Worm (Caenorhabditis elegans) whole organism, young adult: ENCODE results near the gene F02C12.1.

Experiments
- B0336.3 ChIP-seq: fragments of 200-800 bp; sonication (Bioruptor generic); IDR thresholded peaks from 2 replicates; pipeline ENCODE4 v1.3.6; 2022; ENCODE audit warnings: missing genetic modification characterization, missing compliant biosample characterization
- F22D6.2 ChIP-seq: sonication (generic microtip); optimal IDR thresholded peaks from 2 replicates; lab custom pipeline; 2016; ENCODE audit warnings: mild to moderate bottlenecking, missing genetic modification characterization, missing compliant biosample characterization
- F23B12.7 ChIP-seq: sonication (generic microtip); optimal IDR thresholded peaks from 2 replicates; lab custom pipeline; 2017; ENCODE audit warnings: missing genetic modification characterization, mild to moderate bottlenecking, missing compliant biosample characterization, antibody characterized with exemption, moderate library complexity; ENCODE audit not compliant: insufficient read depth
- F33H1.4 ChIP-seq: fragments of 200-800 bp; sonication (Bioruptor generic); IDR thresholded peaks from 2 replicates; pipeline ENCODE4 v1.3.6; 2022; ENCODE audit warnings: missing genetic modification reagents, missing genetic modification characterization, missing compliant biosample characterization
- F37B4.10 ChIP-seq: fragments of 200-800 bp; sonication (Bioruptor generic); IDR thresholded peaks from 2 replicates; pipeline ENCODE4 v1.3.6; 2022; ENCODE audit warnings: missing genetic modification characterization, missing compliant biosample characterization
- F39B2.1 ChIP-seq: fragments of 200-800 bp; sonication (Bioruptor generic); IDR thresholded peaks from 2 replicates; pipeline ENCODE4 v1.3.6; 2022; ENCODE audit warnings: missing genetic modification reagents, missing genetic modification characterization, missing compliant biosample characterization
- F49E8.2 ChIP-seq: sonication (generic microtip); optimal IDR thresholded peaks from 3 replicates; lab custom pipeline; 2017; ENCODE audit warnings: missing genetic modification characterization, mild to moderate bottlenecking, missing compliant biosample characterization, antibody characterized with exemption, moderate library complexity; ENCODE audit not compliant: insufficient read depth
- F52B5.7 ChIP-seq: sonication (generic microtip); optimal IDR thresholded peaks from 2 replicates; lab custom pipeline; 2016; ENCODE audit warnings: mild to moderate bottlenecking, missing genetic modification characterization, missing compliant biosample characterization
- F55B11.4 ChIP-seq: sonication (generic microtip); optimal IDR thresholded peaks from 2 replicates; lab custom pipeline; 2016; ENCODE audit warnings: missing compliant biosample characterization, missing genetic modification characterization, borderline replicate concordance; ENCODE audit not compliant: insufficient read depth
- F57C9.4 ChIP-seq: sonication (generic microtip); optimal IDR thresholded peaks from 2 replicates; lab custom pipeline; 2017; ENCODE audit warnings: mild to moderate bottlenecking, missing genetic modification characterization, missing compliant biosample characterization
- Y53F4B.3 ChIP-seq: fragments of 200-800 bp; sonication (Bioruptor generic); IDR thresholded peaks from 2 replicates; pipeline ENCODE4 v1.3.6; 2022; ENCODE audit warnings: missing genetic modification reagents, missing genetic modification characterization, missing compliant biosample characterization
- Y95B8A.8 ChIP-seq: fragments of 200-800 bp; sonication (Bioruptor generic); IDR thresholded peaks from 2 replicates; pipeline ENCODE4 v1.3.6; 2022; ENCODE audit warnings: missing genetic modification reagents, missing genetic modification characterization, missing compliant biosample characterization
- aptf-2 ChIP-seq: fragments of 200-800 bp; sonication (Bioruptor generic); conservative IDR thresholded peaks from 2 replicates; pipeline ENCODE4 v1.3.6; 2022; ENCODE audit warnings: missing genetic modification reagents, missing genetic modification characterization, missing compliant biosample characterization
- atf-7 ChIP-seq: sonication (generic microtip); optimal IDR thresholded peaks from 2 replicates; lab custom pipeline; 2017; ENCODE audit warnings: mild to moderate bottlenecking, missing genetic modification characterization, missing compliant biosample characterization
- attf-5 ChIP-seq: fragments of 200-800 bp; sonication (Bioruptor generic); optimal IDR thresholded peaks from 2 replicates; lab custom pipeline; 2018; ENCODE audit warnings: mild to moderate bottlenecking, missing genetic modification characterization, missing compliant biosample characterization
- attf-6 ChIP-seq: fragments of 200-800 bp; sonication (Bioruptor generic); IDR thresholded peaks from 2 replicates; pipeline ENCODE4 v1.3.6; 2022; ENCODE audit warnings: missing genetic modification reagents, missing genetic modification characterization, missing compliant biosample characterization
- cebp-1 ChIP-seq, 2 experiments: fragments of 200-800 bp in 1 of 2; sonication (Bioruptor generic) in 1 of 2; sonication (generic microtip) in 1 of 2; IDR thresholded peaks in 1 of 2; optimal IDR thresholded peaks in 1 of 2; 2 replicates each; pipeline versions ENCODE4 v1.3.6 to Lab custom; 2017 to 2022; ENCODE audit warnings: missing compliant biosample characterization in 2 of 2, missing genetic modification characterization in 2 of 2, mild to moderate bottlenecking in 1 of 2, missing genetic modification reagents in 1 of 2, moderate library complexity in 1 of 2
- ceh-27 ChIP-seq: fragments of 200-800 bp; sonication (Bioruptor generic); optimal IDR thresholded peaks from 2 replicates; lab custom pipeline; 2018; ENCODE audit warnings: mild to moderate bottlenecking, missing genetic modification characterization, moderate library complexity, missing compliant biosample characterization
- ceh-79 ChIP-seq: sonication (generic microtip); optimal IDR thresholded peaks from 2 replicates; lab custom pipeline; 2017; ENCODE audit warnings: mild to moderate bottlenecking, missing genetic modification characterization, missing compliant biosample characterization
- ceh-91 ChIP-seq: fragments of 200-800 bp; sonication (Bioruptor generic); IDR thresholded peaks from 2 replicates; pipeline ENCODE4 v1.3.6; 2022; ENCODE audit warnings: missing genetic modification reagents, missing genetic modification characterization, missing compliant biosample characterization
- chd-7 ChIP-seq: sonication (generic microtip); optimal IDR thresholded peaks from 2 replicates; lab custom pipeline; 2016; ENCODE audit warnings: mild to moderate bottlenecking, missing genetic modification characterization, moderate library complexity, missing compliant biosample characterization
- dpff-1 ChIP-seq: sonication (generic microtip); optimal IDR thresholded peaks from 2 replicates; lab custom pipeline; 2017; ENCODE audit warnings: mild to moderate bottlenecking, missing genetic modification characterization, missing compliant biosample characterization
- dpl-1 ChIP-seq: fragments of 150-350 bp; optimal IDR thresholded peaks from 2 replicates; lab custom pipeline; 2014; ENCODE audit warnings: missing biosample characterization, missing genetic modification reagents, missing genetic modification characterization
- ekl-4 ChIP-seq: fragments of 200-800 bp; sonication (Bioruptor generic); IDR thresholded peaks from 2 replicates; pipeline ENCODE4 v1.3.6; 2022; ENCODE audit warnings: missing genetic modification reagents, missing genetic modification characterization, missing compliant biosample characterization
- hlh-26 ChIP-seq: fragments of 200-800 bp; sonication (Bioruptor generic); conservative IDR thresholded peaks from 2 replicates; pipeline ENCODE4 v1.3.6; 2022; ENCODE audit warnings: missing genetic modification reagents, missing genetic modification characterization, missing compliant biosample characterization
- hsf-1 ChIP-seq: fragments of 200-800 bp; sonication (Bioruptor generic); IDR thresholded peaks from 2 replicates; pipeline ENCODE4 v1.3.6; 2022; ENCODE audit warnings: missing genetic modification reagents, missing genetic modification characterization, missing compliant biosample characterization
- let-526 ChIP-seq: fragments of 200-800 bp; sonication (Bioruptor generic); IDR thresholded peaks from 2 replicates; pipeline ENCODE4 v1.3.6; 2022; ENCODE audit warnings: missing genetic modification reagents, missing genetic modification characterization, missing compliant biosample characterization
- let-607 ChIP-seq, 2 experiments: fragments of 200-800 bp in 1 of 2; sonication (Bioruptor generic) in 1 of 2; sonication (generic microtip) in 1 of 2; optimal IDR thresholded peaks; 2 replicates each; lab custom pipeline; 2016 to 2018; ENCODE audit warnings: mild to moderate bottlenecking in 2 of 2, missing compliant biosample characterization in 2 of 2, missing genetic modification characterization in 2 of 2, moderate library complexity in 2 of 2, missing genotype in 1 of 2
- lin-26 ChIP-seq: fragments of 200-800 bp; sonication (Bioruptor generic); IDR thresholded peaks from 2 replicates; pipeline ENCODE4 v1.3.6; 2022; ENCODE audit warnings: missing genetic modification reagents, missing genetic modification characterization, missing compliant biosample characterization
- lin-40 ChIP-seq: sonication (generic microtip); optimal IDR thresholded peaks from 2 replicates; lab custom pipeline; 2016; ENCODE audit warnings: missing genetic modification characterization, mild to moderate bottlenecking, missing compliant biosample characterization, missing genotype, missing genetic modification reagents
- lsl-1 ChIP-seq: fragments of 200-800 bp; sonication (Bioruptor generic); optimal IDR thresholded peaks from 2 replicates; lab custom pipeline; 2018; ENCODE audit warnings: mild to moderate bottlenecking, missing genetic modification characterization, moderate library complexity, missing compliant biosample characterization
- madf-3 ChIP-seq: fragments of 200-800 bp; sonication (Bioruptor generic); IDR thresholded peaks from 2 replicates; pipeline ENCODE4 v1.3.6; 2022; ENCODE audit warnings: missing genetic modification reagents, missing genetic modification characterization, missing compliant biosample characterization
- madf-6 ChIP-seq: fragments of 200-800 bp; sonication (Bioruptor generic); IDR thresholded peaks from 2 replicates; pipeline ENCODE4 v1.3.6; 2022; ENCODE audit warnings: missing genetic modification reagents, missing genetic modification characterization, missing compliant biosample characterization
- mcd-1 ChIP-seq: fragments of 200-800 bp; sonication (Bioruptor generic); IDR thresholded peaks from 2 replicates; pipeline ENCODE4 v1.3.6; 2022; ENCODE audit warnings: missing genetic modification reagents, missing genetic modification characterization, missing compliant biosample characterization
- nfya-2 ChIP-seq: fragments of 200-800 bp; sonication (Bioruptor generic); IDR thresholded peaks from 2 replicates; pipeline ENCODE4 v1.3.6; 2022; ENCODE audit warnings: missing genetic modification reagents, missing genetic modification characterization, missing compliant biosample characterization
- nhr-179 ChIP-seq: sonication (generic microtip); optimal IDR thresholded peaks from 2 replicates; lab custom pipeline; 2016; ENCODE audit warnings: mild to moderate bottlenecking, missing genetic modification characterization, missing compliant biosample characterization
- nhr-80 ChIP-seq: sonication (generic microtip); optimal IDR thresholded peaks from 2 replicates; lab custom pipeline; 2016; ENCODE audit warnings: missing genetic modification characterization, missing compliant biosample characterization
- pha-4 ChIP-seq: fragments of 150-350 bp; sonication (generic microtip); optimal IDR thresholded peaks from 2 replicates; lab custom pipeline; 2014; ENCODE audit warnings: missing biosample characterization, missing genetic modification reagents, missing genetic modification characterization
- rpc-1 ChIP-seq, 2 experiments: fragments of 150-350 bp in 1 of 2; sonication (generic microtip) in 1 of 2; optimal IDR thresholded peaks; 2 replicates each; lab custom pipeline; 2014 to 2018; ENCODE audit warnings: missing biosample characterization in 1 of 2, missing genetic modification characterization in 1 of 2, missing genetic modification reagents in 1 of 2, missing genotype in 1 of 2
- sea-2 ChIP-seq: fragments of 200-800 bp; sonication (Bioruptor generic); IDR thresholded peaks from 2 replicates; pipeline ENCODE4 v1.3.6; 2022; ENCODE audit warnings: missing genetic modification characterization, missing compliant biosample characterization
- sptf-2 ChIP-seq: fragments of 200-800 bp; sonication (Bioruptor generic); optimal IDR thresholded peaks from 2 replicates; lab custom pipeline; 2018; ENCODE audit warnings: mild to moderate bottlenecking, missing genetic modification characterization, missing compliant biosample characterization
- tbx-9 ChIP-seq: sonication (generic microtip); optimal IDR thresholded peaks from 2 replicates; lab custom pipeline; 2016; ENCODE audit warnings: borderline replicate concordance, missing genetic modification characterization, inconsistent platforms, missing compliant biosample characterization
- unc-130 ChIP-seq: sonication (generic microtip); optimal IDR thresholded peaks from 2 replicates; lab custom pipeline; 2016; ENCODE audit warnings: missing genetic modification reagents, missing genetic modification characterization, missing compliant biosample characterization
- zfh-2 ChIP-seq: fragments of 200-800 bp; sonication (Bioruptor generic); conservative IDR thresholded peaks from 2 replicates; pipeline ENCODE4 v1.3.6; 2022; ENCODE audit warnings: missing genetic modification reagents, missing genetic modification characterization, missing compliant biosample characterization
- ztf-22 ChIP-seq: fragments of 200-800 bp; sonication (Bioruptor generic); optimal IDR thresholded peaks from 2 replicates; lab custom pipeline; 2018; ENCODE audit warnings: mild to moderate bottlenecking, missing genetic modification characterization, moderate library complexity, missing compliant biosample characterization
- ztf-26 ChIP-seq: sonication (generic microtip); optimal IDR thresholded peaks from 2 replicates; lab custom pipeline; 2017; ENCODE audit warnings: missing genetic modification characterization, missing compliant biosample characterization
- ztf-3 ChIP-seq: fragments of 200-800 bp; sonication (Bioruptor generic); optimal IDR thresholded peaks from 2 replicates; lab custom pipeline; 2018; ENCODE audit warnings: mild to moderate bottlenecking, missing genetic modification characterization, missing compliant biosample characterization

Gene F02C12.1

ce11 chrX:13353530-13353929 lies 48.4 kb upstream of the F02C12.1 start (continued):
- TF ChIP-seq ztf-3 (GFP tag; lab: Kevin White, UChicago) (no peak), rpc-1 (optimal IDR thresholded peaks at IDR 0.05; lab: Kevin White, UChicago) (no peak), rpc-1 (tag; optimal IDR thresholded peaks at IDR 0.05; lab: Kevin White, UChicago) (no peak), ceh-79 (tag; lab: Kevin White, UChicago) (no peak), F33H1.4 (GFP tag; lab: Robert Waterston, UW) (no peak), sptf-2 (GFP tag; lab: Kevin White, UChicago) (no peak), ceh-91 (GFP tag; lab: Robert Waterston, UW) (no peak), attf-6 (GFP tag; lab: Robert Waterston, UW) (no peak), ztf-22 (GFP tag; lab: Kevin White, UChicago) (no peak), F23B12.7 (tag; lab: Kevin White, UChicago) (no peak), aptf-2 (GFP tag; lab: Robert Waterston, UW) (no peak), chd-7 (peak; percentile 50), F39B2.1 (no peak), madf-3 (GFP tag; lab: Robert Waterston, UW) (no peak), pha-4 (tag; lab: Kevin White, UChicago) (peak; percentile 41), F55B11.4 (tag; lab: Kevin White, UChicago) (no peak), F49E8.2 (tag; lab: Kevin White, UChicago) (no peak), tbx-9 (tag; lab: Kevin White, UChicago) (no peak), let-526 (GFP tag; lab: Robert Waterston, UW) (no peak), ekl-4 (GFP tag; lab: Robert Waterston, UW) (no peak), mcd-1 (GFP tag; lab: Robert Waterston, UW) (no peak), F37B4.10 (no peak), madf-6 (GFP tag; lab: Robert Waterston, UW) (no peak), nhr-80 (tag; lab: Kevin White, UChicago) (peak; percentile 89), sea-2 (no peak), unc-130 (GFP tag; lab: Kevin White, UChicago) (no peak), zfh-2 (GFP tag; lab: Robert Waterston, UW) (no peak), F52B5.7 (tag; lab: Kevin White, UChicago) (no peak), nhr-179 (tag; lab: Kevin White, UChicago) (no peak), dpl-1 (no peak), nfya-2 (no peak), F57C9.4 (tag; lab: Kevin White, UChicago) (no peak), B0336.3 (0 out of 2 replicates have a peak, but pooled peaks have one; percentile 50), ceh-27 (GFP tag; lab: Kevin White, UChicago) (peak; percentile 45), dpff-1 (no peak), lsl-1 (GFP tag; lab: Kevin White, UChicago) (no peak), hsf-1 (no peak)

- TF ChIP-seq atf-7 (tag; lab: Kevin White, UChicago) (peak; percentile 49), chd-7 (peak; percentile 44), hlh-26 (GFP tag; lab: Robert Waterston, UW) (no peak), Y53F4B.3 (GFP tag; lab: Robert Waterston, UW) (no peak), lin-26 (GFP tag; lab: Robert Waterston, UW) (0 out of 2 replicates have a peak, but pooled peaks have one; percentile 28), nhr-80 (tag; lab: Kevin White, UChicago) (peak; percentile 76), cebp-1 (GFP tag; IDR thresholded peaks at IDR 0.05; lab: Robert Waterston, UW) (no peak), cebp-1 (tag; optimal IDR thresholded peaks at IDR 0.05; lab: Kevin White, UChicago) (peak; percentile 66), lin-40 (tag; lab: Kevin White, UChicago) (peak; percentile 44), ztf-26 (peak; percentile 7), Y95B8A.8 (GFP tag; lab: Robert Waterston, UW) (0 out of 2 replicates have a peak, but pooled peaks have one; percentile 23), F52B5.7 (tag; lab: Kevin White, UChicago) (no peak), F22D6.2 (tag; lab: Kevin White, UChicago) (peak; percentile 63), let-607 (tag; optimal IDR thresholded peaks at IDR 0.05; lab: Kevin White, UChicago) (peak in 1 of 2 experiments; percentile 67), attf-5 (GFP tag; lab: Kevin White, UChicago) (peak; percentile 16)
These were observed 47.0 kb upstream of the F02C12.1 start for ce11 chrX:13354672-13355407.
